Worm (Caenorhabditis elegans): ENCODE data around the gene ipla-3.

DNA sequence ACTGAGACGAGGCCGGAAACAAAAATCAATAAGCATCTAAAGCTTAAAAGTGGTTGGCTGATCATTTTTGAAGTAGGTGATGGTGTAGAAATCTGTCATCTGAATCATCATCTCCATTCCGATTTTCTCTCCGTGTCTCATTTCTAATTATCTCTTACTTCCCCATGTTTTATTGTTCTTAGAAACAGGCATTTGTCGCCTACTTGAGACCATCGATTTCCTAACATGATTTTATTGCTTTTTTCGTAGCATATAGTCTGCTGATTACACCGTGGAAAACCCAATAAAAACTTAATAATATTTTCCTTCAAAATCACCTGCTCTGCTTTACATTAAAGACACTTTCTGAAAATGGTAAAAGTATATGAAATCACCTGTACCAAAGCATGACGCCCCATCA, 46.2 kb upstream of the ipla-3 start, which contains the start of gene F38A6.4:
- no peak for TF ChIP-seq ama-1 (optimal IDR thresholded peaks at IDR 0.05)
- TF ChIP-seq zip-11 (GFP tag; IDR thresholded peaks at IDR 0.05), result no peak
- no peak for TF ChIP-seq lir-3 (tag; optimal IDR thresholded peaks at IDR 0.05)
- no peak for TF ChIP-seq unc-39 (tag; optimal IDR thresholded peaks at IDR 0.05)
- TF ChIP-seq nhr-77 (tag; optimal IDR thresholded peaks at IDR 0.05), result no peak
- TF ChIP-seq zag-1 (tag; optimal IDR thresholded peaks at IDR 0.05), result no peak
- no peak for TF ChIP-seq F26F4.8 (GFP tag; conservative IDR thresholded peaks at IDR 0.05)
- no peak for TF ChIP-seq Y105C5A.15 (GFP tag; IDR thresholded peaks at IDR 0.05)
- TF ChIP-seq ceh-32 (tag; optimal IDR thresholded peaks at IDR 0.05; ENCODE audit: poor library complexity), result no peak
- no peak for TF ChIP-seq madf-5 (GFP tag; IDR thresholded peaks at IDR 0.05)
- no peak for TF ChIP-seq daf-12 (tag; optimal IDR thresholded peaks at IDR 0.05)
- no peak for TF ChIP-seq zfp-2 (tag; optimal IDR thresholded peaks at IDR 0.05)
- no peak for TF ChIP-seq aly-2 (tag; optimal IDR thresholded peaks at IDR 0.05)
